Fruit fly (Drosophila melanogaster) whole organism, embryonic: ENCODE data around the gene CG43094.

Experiments
- Atf6 ChIP-seq: fragments of 200-800 bp; sonication (Bioruptor generic); IDR thresholded peaks from 2 replicates; pipeline ENCODE4 v1.3.6; 2022; ENCODE audit warnings: missing biosample characterization, missing genetic modification characterization
- CG10654 ChIP-seq: fragments of 200-800 bp; sonication (Bioruptor generic); optimal IDR thresholded peaks from 2 replicates; lab custom pipeline; 2016; ENCODE audit warnings: missing biosample characterization, missing genetic modification characterization
- CG10959 ChIP-seq: fragments of 200-800 bp; sonication (Bioruptor generic); IDR thresholded peaks from 2 replicates; pipeline ENCODE4 v1.3.6; 2022; ENCODE audit warnings: missing biosample characterization, missing genetic modification characterization
- CG12769 ChIP-seq: fragments of 200-800 bp; sonication (Bioruptor generic); optimal IDR thresholded peaks from 2 replicates; lab custom pipeline; 2019; ENCODE audit warnings: missing biosample characterization, mild to moderate bottlenecking, missing genetic modification characterization, moderate library complexity
- CG12942 ChIP-seq: fragments of 200-800 bp; sonication (Bioruptor generic); optimal IDR thresholded peaks from 3 replicates; lab custom pipeline; 2016; ENCODE audit warnings: missing biosample characterization, missing genetic modification characterization
- CG13894 ChIP-seq: fragments of 200-800 bp; sonication (Bioruptor generic); optimal IDR thresholded peaks from 3 replicates; lab custom pipeline; 2018; ENCODE audit warnings: missing biosample characterization, mild to moderate bottlenecking, missing genetic modification characterization, moderate library complexity
- CG14014 ChIP-seq: fragments of 200-800 bp; sonication (Bioruptor generic); IDR thresholded peaks from 2 replicates; pipeline ENCODE4 v1.3.6; 2022; ENCODE audit warnings: missing biosample characterization, missing genetic modification characterization
- CG15479 ChIP-seq: fragments of 200-800 bp; sonication (Bioruptor generic); optimal IDR thresholded peaks from 3 replicates; lab custom pipeline; 2019; ENCODE audit warnings: missing biosample characterization, mild to moderate bottlenecking, missing genetic modification characterization, moderate library complexity
- CG1603 ChIP-seq: fragments of 200-800 bp; sonication (Bioruptor generic); optimal IDR thresholded peaks from 2 replicates; lab custom pipeline; 2019; ENCODE audit warnings: missing biosample characterization, mild to moderate bottlenecking, missing genetic modification characterization, moderate library complexity
- CG16815 ChIP-seq: fragments of 200-800 bp; sonication (Bioruptor generic); optimal IDR thresholded peaks from 3 replicates; lab custom pipeline; 2017; ENCODE audit warnings: missing biosample characterization, mild to moderate bottlenecking, missing genetic modification characterization
- CG17612 ChIP-seq: fragments of 200-800 bp; sonication (Bioruptor generic); IDR thresholded peaks from 2 replicates; pipeline ENCODE4 v1.3.6; 2022; ENCODE audit warnings: missing biosample characterization, missing genetic modification characterization
- CG2678 ChIP-seq: fragments of 200-800 bp; sonication (Bioruptor generic); optimal IDR thresholded peaks from 3 replicates; lab custom pipeline; 2019; ENCODE audit warnings: missing biosample characterization, mild to moderate bottlenecking, missing genetic modification characterization, moderate library complexity
- CG30431 ChIP-seq: fragments of 200-800 bp; sonication (Bioruptor generic); optimal IDR thresholded peaks from 2 replicates; lab custom pipeline; 2017; ENCODE audit warnings: missing biosample characterization, missing genetic modification characterization
- CG33213 ChIP-seq: fragments of 200-800 bp; sonication (Bioruptor generic); optimal IDR thresholded peaks from 3 replicates; lab custom pipeline; 2016; ENCODE audit warnings: missing biosample characterization, missing genetic modification characterization
- CG3838 ChIP-seq: fragments of 200-800 bp; sonication (Bioruptor generic); optimal IDR thresholded peaks from 3 replicates; lab custom pipeline; 2016; ENCODE audit warnings: missing biosample characterization, missing genetic modification characterization
- CG5245 ChIP-seq: fragments of 200-800 bp; sonication (Bioruptor generic); optimal IDR thresholded peaks from 3 replicates; lab custom pipeline; 2016; ENCODE audit warnings: missing biosample characterization, missing genetic modification characterization
- CG6689 ChIP-seq: fragments of 200-800 bp; sonication (Bioruptor generic); IDR thresholded peaks from 2 replicates; pipeline ENCODE4 v1.3.6; 2022; ENCODE audit warnings: missing biosample characterization, missing genetic modification characterization
- CG6791 ChIP-seq: fragments of 200-800 bp; sonication (Bioruptor generic); IDR thresholded peaks from 3 replicates; pipeline ENCODE4 v1.3.6; 2022; ENCODE audit warnings: missing biosample characterization, missing genetic modification characterization; ENCODE audit not compliant: partially characterized antibody
- CG7556 ChIP-seq: fragments of 200-800 bp; sonication (Bioruptor generic); optimal IDR thresholded peaks from 2 replicates; lab custom pipeline; 2017; ENCODE audit warnings: missing biosample characterization, mild to moderate bottlenecking, missing genetic modification characterization
- CG9609 ChIP-seq: fragments of 200-800 bp; sonication (Bioruptor generic); optimal IDR thresholded peaks from 3 replicates; lab custom pipeline; 2016; ENCODE audit warnings: missing biosample characterization, missing genetic modification characterization
- Doc2 ChIP-seq: fragments of 200-800 bp; sonication (Bioruptor generic); IDR thresholded peaks from 2 replicates; pipeline ENCODE4 v1.3.6; 2022; ENCODE audit warnings: missing biosample characterization, missing genetic modification characterization
- ERR ChIP-seq: fragments of 200-800 bp; sonication (Bioruptor generic); optimal IDR thresholded peaks from 2 replicates; lab custom pipeline; 2016; ENCODE audit warnings: missing biosample characterization, missing genetic modification characterization
- Elba2 ChIP-seq: fragments of 200-800 bp; sonication (Bioruptor generic); optimal IDR thresholded peaks from 3 replicates; lab custom pipeline; 2016; ENCODE audit warnings: missing biosample characterization, missing genetic modification characterization
- GATAe ChIP-seq: fragments of 200-800 bp; sonication (Bioruptor generic); conservative IDR thresholded peaks from 2 replicates; pipeline ENCODE4 v1.3.6; 2022; ENCODE audit warnings: missing biosample characterization, missing genetic modification characterization
- HLH4C ChIP-seq: fragments of 200-800 bp; sonication (Bioruptor generic); IDR thresholded peaks from 3 replicates; pipeline ENCODE4 v1.3.6; 2022; ENCODE audit warnings: missing biosample characterization, missing genetic modification characterization; ENCODE audit not compliant: partially characterized antibody
- Hmx ChIP-seq: fragments of 200-800 bp; sonication (Bioruptor generic); optimal IDR thresholded peaks from 2 replicates; lab custom pipeline; 2016; ENCODE audit warnings: missing biosample characterization, missing genetic modification characterization
- NK7.1 ChIP-seq: fragments of 200-800 bp; sonication (Bioruptor generic); optimal IDR thresholded peaks from 3 replicates; lab custom pipeline; 2016; ENCODE audit warnings: missing biosample characterization, missing genetic modification characterization
- Nf-YC ChIP-seq: fragments of 200-800 bp; optimal IDR thresholded peaks from 3 replicates; lab custom pipeline; 2019; ENCODE audit warnings: missing biosample characterization, mild to moderate bottlenecking, missing genetic modification characterization, moderate library complexity
- NfI ChIP-seq: fragments of 200-800 bp; sonication (Bioruptor generic); optimal IDR thresholded peaks from 3 replicates; lab custom pipeline; 2018; ENCODE audit warnings: missing biosample characterization, mild to moderate bottlenecking, missing genetic modification characterization, moderate library complexity
- Opbp ChIP-seq: fragments of 200-800 bp; sonication (Bioruptor generic); IDR thresholded peaks from 3 replicates; pipeline ENCODE4 v1.3.6; 2022; ENCODE audit warnings: missing biosample characterization, missing genetic modification characterization; ENCODE audit not compliant: partially characterized antibody
- Poxn ChIP-seq: fragments of 200-800 bp; sonication (Bioruptor generic); IDR thresholded peaks from 2 replicates; pipeline ENCODE4 v1.3.6; 2022; ENCODE audit warnings: missing biosample characterization, missing genetic modification characterization
- Spps ChIP-seq: fragments of 200-800 bp; sonication (Bioruptor generic); optimal IDR thresholded peaks from 2 replicates; lab custom pipeline; 2018; ENCODE audit warnings: missing biosample characterization, mild to moderate bottlenecking, missing genetic modification characterization
- Sry-δ ChIP-seq: fragments of 200-800 bp; sonication (Bioruptor generic); optimal IDR thresholded peaks from 2 replicates; lab custom pipeline; 2016; ENCODE audit warnings: missing biosample characterization, missing genetic modification characterization
- Tbp ChIP-seq: fragments of >200 bp; optimal IDR thresholded peaks from 2 replicates; lab custom pipeline; 2018; ENCODE audit warnings: missing biosample characterization, missing genetic modification characterization
- YL-1 ChIP-seq: fragments of 200-800 bp; sonication (Bioruptor generic); optimal IDR thresholded peaks from 3 replicates; lab custom pipeline; 2017; ENCODE audit warnings: missing biosample characterization, mild to moderate bottlenecking, missing genetic modification characterization
- da ChIP-seq: fragments of 200-800 bp; sonication (Bioruptor generic); optimal IDR thresholded peaks from 2 replicates; lab custom pipeline; 2016; ENCODE audit warnings: missing biosample characterization, missing genetic modification characterization
- eve ChIP-seq, 2 experiments: fragments of >200 bp; optimal IDR thresholded peaks; 2 replicates each; lab custom pipeline; 2017; ENCODE audit warnings: missing biosample characterization in 2 of 2, missing genetic modification characterization in 2 of 2
- ftz-f1 ChIP-seq: fragments of 200-800 bp; sonication (Bioruptor generic); optimal IDR thresholded peaks from 2 replicates; lab custom pipeline; 2016; ENCODE audit warnings: missing biosample characterization, missing genetic modification characterization
- gsb-n ChIP-seq: fragments of 200-800 bp; sonication (Bioruptor generic); optimal IDR thresholded peaks from 3 replicates; lab custom pipeline; 2018; ENCODE audit warnings: missing biosample characterization, mild to moderate bottlenecking, missing genetic modification characterization
- h ChIP-seq: fragments of >200 bp; optimal IDR thresholded peaks from 2 replicates; lab custom pipeline; 2017
- jumu ChIP-seq: fragments of 200-800 bp; sonication (Bioruptor generic); optimal IDR thresholded peaks from 3 replicates; lab custom pipeline; 2016; ENCODE audit warnings: missing biosample characterization, missing genetic modification characterization
- lab ChIP-seq: fragments of 200-800 bp; sonication (Bioruptor generic); optimal IDR thresholded peaks from 3 replicates; lab custom pipeline; 2017; ENCODE audit warnings: missing biosample characterization, missing genetic modification characterization, mild to moderate bottlenecking, moderate library complexity, missing genetic modification reagents
- luna ChIP-seq: fragments of 200-800 bp; sonication (Bioruptor generic); optimal IDR thresholded peaks from 2 replicates; lab custom pipeline; 2016; ENCODE audit warnings: missing biosample characterization, missing genetic modification characterization
- oc ChIP-seq: fragments of 200-800 bp; sonication (Bioruptor generic); optimal IDR thresholded peaks from 2 replicates; lab custom pipeline; 2018; ENCODE audit warnings: missing biosample characterization, mild to moderate bottlenecking, missing genetic modification characterization, moderate library complexity
- pnt ChIP-seq: fragments of 200-800 bp; sonication (Bioruptor generic); optimal IDR thresholded peaks from 3 replicates; lab custom pipeline; 2016; ENCODE audit warnings: missing biosample characterization, missing genetic modification characterization
- prd ChIP-seq, 3 experiments: fragments of >200 bp in 2 of 3; fragments of 200-800 bp in 1 of 3; sonication (Bioruptor generic) in 1 of 3; optimal IDR thresholded peaks in 2 of 3; IDR thresholded peaks in 1 of 3; 2 replicates in 2 of 3; 3 replicates in 1 of 3; pipeline versions ENCODE4 v1.3.6 to Lab custom; 2017 to 2022; ENCODE audit warnings: missing biosample characterization in 1 of 3, missing genetic modification characterization in 1 of 3
- seq ChIP-seq: fragments of 200-800 bp; sonication (Bioruptor generic); IDR thresholded peaks from 2 replicates; pipeline ENCODE4 v1.3.6; 2022; ENCODE audit warnings: missing biosample characterization, missing genetic modification characterization
- stwl ChIP-seq: fragments of 200-800 bp; sonication (Bioruptor generic); optimal IDR thresholded peaks from 3 replicates; lab custom pipeline; 2018; ENCODE audit warnings: missing biosample characterization, mild to moderate bottlenecking, missing genetic modification characterization, moderate library complexity
- sug ChIP-seq: fragments of 200-800 bp; optimal IDR thresholded peaks from 2 replicates; lab custom pipeline; 2019; ENCODE audit warnings: missing biosample characterization, mild to moderate bottlenecking, missing genetic modification characterization, moderate library complexity
- tna ChIP-seq: fragments of 200-800 bp; sonication (Bioruptor generic); IDR thresholded peaks from 2 replicates; pipeline ENCODE4 v1.3.6; 2022; ENCODE audit warnings: missing biosample characterization, missing genetic modification characterization; ENCODE audit not compliant: partially characterized antibody
- ttk ChIP-seq: fragments of 200-800 bp; sonication (Bioruptor generic); IDR thresholded peaks from 2 replicates; pipeline ENCODE4 v2.1.2; 2022; ENCODE audit warnings: missing biosample characterization, missing genetic modification characterization
- wdn ChIP-seq: fragments of 200-800 bp; sonication (Bioruptor generic); IDR thresholded peaks from 2 replicates; pipeline ENCODE4 v1.3.6; 2022; ENCODE audit warnings: missing biosample characterization, missing genetic modification characterization

The CG43094 gene

dm6 chr3R:22781412-22781811 lies 10.6 kb upstream of the CG43094 start (continued):
- no peak for TF ChIP-seq CG12942
- no peak for TF ChIP-seq CG5245 (GFP tag; lab: Kevin White, UChicago)
- TF ChIP-seq CG12769: peak; percentile 7
- peak; percentile 53 for TF ChIP-seq ftz-f1
- no peak for TF ChIP-seq Tbp (GFP tag; lab: Kevin White, UChicago)
- no peak for TF ChIP-seq da (GFP tag; lab: Kevin White, UChicago)
- TF ChIP-seq luna (GFP tag; lab: Kevin White, UChicago): no peak
- no peak for TF ChIP-seq CG15479
- TF ChIP-seq CG6689 (GFP tag; lab: Robert Waterston, UW): no peak
- no peak for TF ChIP-seq prd (optimal IDR thresholded peaks at IDR 0.05; lab: Kevin White, UChicago)
- no peak for TF ChIP-seq prd (GFP tag; IDR thresholded peaks at IDR 0.05; lab: Robert Waterston, UW)
- TF ChIP-seq Atf6 (GFP tag; lab: Robert Waterston, UW): peak; percentile 68; the same call in 1 of the 2 replicates
- peak; percentile 53; the same call in 1 of the 2 replicates for TF ChIP-seq CG14014
- TF ChIP-seq CG9609 (GFP tag; lab: Kevin White, UChicago): no peak
- TF ChIP-seq Nf-YC (tag; lab: Kevin White, UChicago): peak; percentile 18
- TF ChIP-seq pnt (GFP tag; lab: Kevin White, UChicago): no peak
- no peak for TF ChIP-seq h (lab: Kevin White, UChicago)
- TF ChIP-seq CG10654: no peak
- no peak for TF ChIP-seq jumu (GFP tag; lab: Kevin White, UChicago)
- TF ChIP-seq Elba2 (GFP tag; lab: Kevin White, UChicago): no peak
- no peak for TF ChIP-seq seq (GFP tag; lab: Robert Waterston, UW)
- TF ChIP-seq CG6791 (GFP tag; lab: Robert Waterston, UW): no peak
- TF ChIP-seq GATAe: no peak
- no peak for TF ChIP-seq CG7556
- no peak for TF ChIP-seq CG17612 (GFP tag; lab: Robert Waterston, UW)
- TF ChIP-seq CG2678 (tag; lab: Kevin White, UChicago): no peak
- TF ChIP-seq CG16815: no peak
- TF ChIP-seq CG30431 (GFP tag; lab: Kevin White, UChicago): no peak
- TF ChIP-seq tna: no peak
- TF ChIP-seq CG3838: no peak
- no peak for TF ChIP-seq CG13894 (tag; lab: Kevin White, UChicago)
- no peak for TF ChIP-seq ttk
- TF ChIP-seq Opbp: no peak
- TF ChIP-seq Poxn: no peak
- no peak for TF ChIP-seq CG10959 (GFP tag; lab: Robert Waterston, UW)
- no peak for TF ChIP-seq stwl (tag; lab: Kevin White, UChicago)
- TF ChIP-seq eve (GFP tag; optimal IDR thresholded peaks at IDR 0.05; lab: Kevin White, UChicago): no peak
- TF ChIP-seq CG1603 (tag; lab: Kevin White, UChicago): no peak
- TF ChIP-seq CG33213 (GFP tag; lab: Kevin White, UChicago): no peak
- TF ChIP-seq Doc2: no peak
- TF ChIP-seq lab (GFP tag; lab: Kevin White, UChicago): no peak
- no peak for TF ChIP-seq HLH4C (GFP tag; lab: Robert Waterston, UW)
- peak; percentile 5 for TF ChIP-seq sug (tag; lab: Kevin White, UChicago)
- peak; percentile 29 for TF ChIP-seq NfI (GFP tag; lab: Kevin White, UChicago)
- no peak for TF ChIP-seq oc
- no peak for TF ChIP-seq NK7.1 (GFP tag; lab: Kevin White, UChicago)
- no peak for TF ChIP-seq gsb-n
- no peak for TF ChIP-seq Spps
- no peak for TF ChIP-seq ERR (GFP tag; lab: Kevin White, UChicago)
- no peak for TF ChIP-seq Sry-δ (GFP tag; lab: Kevin White, UChicago)
- TF ChIP-seq wdn: no peak
- no peak for TF ChIP-seq Hmx (GFP tag; lab: Kevin White, UChicago)
- TF ChIP-seq YL-1 (GFP tag; lab: Kevin White, UChicago): no peak
